Fruit fly (Drosophila melanogaster) whole organism, embryonic: Measurements from ENCODE around the gene CG11970.

ENCODE experiments used
- Atf6 ChIP-seq: fragments of 200-800 bp; sonication (Bioruptor generic); IDR thresholded peaks from 2 replicates; pipeline ENCODE4 v1.3.6; 2022; ENCODE audit warnings: missing biosample characterization, missing genetic modification characterization
- Bgb ChIP-seq: fragments of 200-800 bp; sonication (Bioruptor generic); IDR thresholded peaks from 2 replicates; pipeline ENCODE4 v1.3.6; 2022; ENCODE audit warnings: missing biosample characterization, missing genetic modification characterization; ENCODE audit not compliant: partially characterized antibody
- Blimp-1 ChIP-seq: fragments of 200-800 bp; sonication (Bioruptor generic); optimal IDR thresholded peaks from 3 replicates; lab custom pipeline; 2018; ENCODE audit warnings: missing biosample characterization, missing genetic modification characterization, mild to moderate bottlenecking, moderate library complexity, missing genetic modification reagents
- CG10321 ChIP-seq: fragments of 200-800 bp; sonication (Bioruptor generic); IDR thresholded peaks from 2 replicates; pipeline ENCODE4 v1.3.6; 2022; ENCODE audit warnings: missing biosample characterization, missing genetic modification characterization
- CG11093 ChIP-seq: fragments of 200-800 bp; sonication (Bioruptor generic); IDR thresholded peaks from 3 replicates; pipeline ENCODE4 v1.3.6; 2022; ENCODE audit warnings: missing biosample characterization, missing genetic modification characterization
- CG11398 ChIP-seq: fragments of 200-800 bp; sonication (Bioruptor generic); optimal IDR thresholded peaks from 2 replicates; lab custom pipeline; 2016; ENCODE audit warnings: missing biosample characterization, missing genetic modification characterization
- CG12942 ChIP-seq: fragments of 200-800 bp; sonication (Bioruptor generic); optimal IDR thresholded peaks from 3 replicates; lab custom pipeline; 2016; ENCODE audit warnings: missing biosample characterization, missing genetic modification characterization
- CG17361 ChIP-seq: fragments of 200-800 bp; sonication (Bioruptor generic); IDR thresholded peaks from 3 replicates; pipeline ENCODE4 v1.3.6; 2022; ENCODE audit warnings: missing biosample characterization, missing genetic modification characterization
- CG17385 ChIP-seq: fragments of 200-800 bp; sonication (Bioruptor generic); optimal IDR thresholded peaks from 3 replicates; lab custom pipeline; 2018; ENCODE audit warnings: missing biosample characterization, mild to moderate bottlenecking, missing genetic modification characterization
- CG17802 ChIP-seq: fragments of 200-800 bp; sonication (Bioruptor generic); optimal IDR thresholded peaks from 2 replicates; lab custom pipeline; 2018; ENCODE audit warnings: missing biosample characterization, mild to moderate bottlenecking, missing genetic modification characterization, moderate library complexity
- CG18011 ChIP-seq: fragments of 200-800 bp; sonication (Bioruptor generic); optimal IDR thresholded peaks from 2 replicates; lab custom pipeline; 2017; ENCODE audit warnings: missing biosample characterization, missing genetic modification characterization, mild to moderate bottlenecking, moderate library complexity, missing genotype
- CG2712 ChIP-seq: fragments of 200-800 bp; optimal IDR thresholded peaks from 3 replicates; lab custom pipeline; 2019; ENCODE audit warnings: missing biosample characterization, mild to moderate bottlenecking, missing genetic modification characterization, moderate library complexity
- CG32772 ChIP-seq: fragments of 200-800 bp; sonication (Bioruptor generic); IDR thresholded peaks from 2 replicates; pipeline ENCODE4 v1.3.6; 2022; ENCODE audit warnings: missing biosample characterization, missing genetic modification characterization
- CG4360 ChIP-seq: fragments of 200-800 bp; sonication (Bioruptor generic); IDR thresholded peaks from 2 replicates; pipeline ENCODE4 v1.3.6; 2022; ENCODE audit warnings: missing biosample characterization, missing genetic modification characterization
- CG43689 ChIP-seq: fragments of 200-800 bp; sonication (Bioruptor generic); IDR thresholded peaks from 2 replicates; pipeline ENCODE4 v1.3.6; 2022; ENCODE audit warnings: missing biosample characterization, missing genetic modification characterization
- CG4617 ChIP-seq: fragments of 200-800 bp; sonication (Bioruptor generic); optimal IDR thresholded peaks from 3 replicates; lab custom pipeline; 2016; ENCODE audit warnings: missing biosample characterization, missing genetic modification characterization, borderline replicate concordance
- CG6791 ChIP-seq: fragments of 200-800 bp; sonication (Bioruptor generic); IDR thresholded peaks from 3 replicates; pipeline ENCODE4 v1.3.6; 2022; ENCODE audit warnings: missing biosample characterization, missing genetic modification characterization; ENCODE audit not compliant: partially characterized antibody
- CG7745 ChIP-seq: fragments of 200-800 bp; sonication (Bioruptor generic); optimal IDR thresholded peaks from 2 replicates; lab custom pipeline; 2018; ENCODE audit warnings: missing biosample characterization, mild to moderate bottlenecking, missing genetic modification characterization, moderate library complexity
- CG8388 ChIP-seq: fragments of 200-800 bp; sonication (Bioruptor generic); optimal IDR thresholded peaks from 2 replicates; lab custom pipeline; 2019; ENCODE audit warnings: missing biosample characterization, mild to moderate bottlenecking, missing genetic modification characterization, moderate library complexity
- CG9215 ChIP-seq: fragments of 200-800 bp; sonication (Bioruptor generic); IDR thresholded peaks from 2 replicates; pipeline ENCODE4 v1.3.6; 2022; ENCODE audit warnings: missing biosample characterization, missing genetic modification characterization
- CG9797 ChIP-seq: fragments of 200-800 bp; sonication (Bioruptor generic); optimal IDR thresholded peaks from 3 replicates; lab custom pipeline; 2018; ENCODE audit warnings: missing biosample characterization, mild to moderate bottlenecking, missing genetic modification characterization
- CG9817 ChIP-seq: fragments of 200-800 bp; sonication (Bioruptor generic); optimal IDR thresholded peaks from 2 replicates; lab custom pipeline; 2018; ENCODE audit warnings: missing biosample characterization, mild to moderate bottlenecking, missing genetic modification characterization, moderate library complexity
- CG9876 ChIP-seq: fragments of 200-800 bp; sonication (Bioruptor generic); optimal IDR thresholded peaks from 2 replicates; lab custom pipeline; 2016; ENCODE audit warnings: missing biosample characterization, missing genetic modification characterization
- D19B ChIP-seq: fragments of 200-800 bp; sonication (Bioruptor generic); optimal IDR thresholded peaks from 2 replicates; lab custom pipeline; 2017; ENCODE audit warnings: missing biosample characterization, mild to moderate bottlenecking, missing genetic modification characterization
- Hmr ChIP-seq: fragments of 200-800 bp; sonication (Bioruptor generic); optimal IDR thresholded peaks from 3 replicates; lab custom pipeline; 2017; ENCODE audit warnings: mild to moderate bottlenecking, missing biosample characterization, missing genetic modification reagents, missing genetic modification characterization
- Hr3 ChIP-seq: fragments of 200-800 bp; sonication (Bioruptor generic); optimal IDR thresholded peaks from 3 replicates; lab custom pipeline; 2016; ENCODE audit warnings: missing biosample characterization, missing genetic modification characterization
- MBD-R2 ChIP-seq: fragments of 200-800 bp; sonication (Bioruptor generic); IDR thresholded peaks from 2 replicates; pipeline ENCODE4 v1.3.6; 2022; ENCODE audit warnings: missing biosample characterization, missing genetic modification characterization
- MESR4 ChIP-seq: fragments of 200-800 bp; sonication (Bioruptor generic); optimal IDR thresholded peaks from 2 replicates; lab custom pipeline; 2018; ENCODE audit warnings: missing biosample characterization, mild to moderate bottlenecking, missing genetic modification characterization, moderate library complexity
- Neu2 ChIP-seq: fragments of 200-800 bp; sonication (Bioruptor generic); optimal IDR thresholded peaks from 3 replicates; lab custom pipeline; 2016; ENCODE audit warnings: missing biosample characterization, missing genetic modification characterization, borderline replicate concordance
- Nf-YB ChIP-seq: fragments of 200-800 bp; sonication (Bioruptor generic); optimal IDR thresholded peaks from 3 replicates; lab custom pipeline; 2019; ENCODE audit warnings: missing biosample characterization, mild to moderate bottlenecking, missing genetic modification characterization, moderate library complexity
- NfI ChIP-seq: fragments of 200-800 bp; sonication (Bioruptor generic); optimal IDR thresholded peaks from 3 replicates; lab custom pipeline; 2018; ENCODE audit warnings: missing biosample characterization, mild to moderate bottlenecking, missing genetic modification characterization, moderate library complexity
- Ravus ChIP-seq: fragments of 200-800 bp; sonication (Bioruptor generic); IDR thresholded peaks from 2 replicates; pipeline ENCODE4 v1.3.6; 2022; ENCODE audit warnings: missing biosample characterization, missing genetic modification characterization
- aop ChIP-seq: fragments of 200-800 bp; sonication (Bioruptor generic); IDR thresholded peaks from 2 replicates; pipeline ENCODE4 v1.3.6; 2022; ENCODE audit warnings: missing biosample characterization, missing genetic modification characterization
- chif ChIP-seq, 2 experiments: fragments of 200-800 bp; sonication (Bioruptor generic); optimal IDR thresholded peaks; 3 replicates each; lab custom pipeline; 2016; ENCODE audit warnings: missing biosample characterization in 2 of 2, missing genetic modification characterization in 2 of 2
- chinmo ChIP-seq: fragments of 200-800 bp; sonication (Bioruptor generic); IDR thresholded peaks from 4 replicates; pipeline ENCODE4 v1.3.6; 2022; ENCODE audit warnings: missing biosample characterization, missing genetic modification characterization; ENCODE audit not compliant: partially characterized antibody
- ci ChIP-seq: fragments of 200-800 bp; sonication (Bioruptor generic); IDR thresholded peaks from 3 replicates; pipeline ENCODE4 v1.3.6; 2022; ENCODE audit warnings: missing biosample characterization, missing genetic modification characterization
- crc ChIP-seq: fragments of 200-800 bp; sonication (Bioruptor generic); optimal IDR thresholded peaks from 2 replicates; lab custom pipeline; 2016; ENCODE audit warnings: missing biosample characterization, missing genetic modification characterization
- dati ChIP-seq: fragments of 200-800 bp; sonication (Bioruptor generic); IDR thresholded peaks from 2 replicates; pipeline ENCODE4 v1.3.6; 2022; ENCODE audit warnings: missing biosample characterization, missing genetic modification characterization
- disco-r ChIP-seq: fragments of 200-800 bp; sonication (Bioruptor generic); optimal IDR thresholded peaks from 2 replicates; lab custom pipeline; 2016; ENCODE audit warnings: missing biosample characterization, missing genetic modification characterization
- dmrt99B ChIP-seq: fragments of 200-800 bp; sonication (Bioruptor generic); optimal IDR thresholded peaks from 2 replicates; lab custom pipeline; 2018; ENCODE audit warnings: missing biosample characterization, mild to moderate bottlenecking, missing genetic modification characterization, moderate library complexity
- gce ChIP-seq: fragments of 200-800 bp; sonication (Bioruptor generic); IDR thresholded peaks from 3 replicates; pipeline ENCODE4 v1.3.6; 2022; ENCODE audit warnings: missing biosample characterization, missing genetic modification characterization
- h ChIP-seq: fragments of >200 bp; optimal IDR thresholded peaks from 2 replicates; lab custom pipeline; 2017
- hth ChIP-seq: fragments of >200 bp; optimal IDR thresholded peaks from 2 replicates; lab custom pipeline; 2017; ENCODE audit warnings: inconsistent platforms
- insv ChIP-seq, 2 experiments: fragments of 200-800 bp; sonication (Bioruptor generic); optimal IDR thresholded peaks; 3 replicates each; lab custom pipeline; 2016 to 2018; ENCODE audit warnings: missing biosample characterization in 2 of 2, missing genetic modification characterization in 2 of 2
- lbe ChIP-seq: fragments of 200-800 bp; sonication (Bioruptor generic); optimal IDR thresholded peaks from 2 replicates; lab custom pipeline; 2016; ENCODE audit warnings: missing biosample characterization, mild to moderate bottlenecking, missing genetic modification characterization
- nmo ChIP-seq: fragments of 200-800 bp; sonication (Bioruptor generic); optimal IDR thresholded peaks from 2 replicates; lab custom pipeline; 2018; ENCODE audit warnings: missing biosample characterization, mild to moderate bottlenecking, missing genetic modification characterization, moderate library complexity
- so ChIP-seq: fragments of 200-800 bp; sonication (Bioruptor generic); IDR thresholded peaks from 3 replicates; pipeline ENCODE4 v1.3.6; 2022; ENCODE audit warnings: missing biosample characterization, missing genetic modification characterization
- stc ChIP-seq: fragments of 200-800 bp; sonication (Bioruptor generic); IDR thresholded peaks from 2 replicates; pipeline ENCODE4 v1.3.6; 2022; ENCODE audit warnings: missing biosample characterization, missing genetic modification characterization
- tna ChIP-seq: fragments of 200-800 bp; sonication (Bioruptor generic); IDR thresholded peaks from 2 replicates; pipeline ENCODE4 v1.3.6; 2022; ENCODE audit warnings: missing biosample characterization, missing genetic modification characterization; ENCODE audit not compliant: partially characterized antibody
- unc-4 ChIP-seq: fragments of 200-800 bp; sonication (Bioruptor generic); IDR thresholded peaks from 2 replicates; pipeline ENCODE4 v1.3.6; 2022; ENCODE audit warnings: missing biosample characterization, missing genetic modification characterization; ENCODE audit not compliant: partially characterized antibody
- z ChIP-seq: fragments of 200-800 bp; sonication (Bioruptor generic); IDR thresholded peaks from 3 replicates; pipeline ENCODE4 v1.3.6; 2022; ENCODE audit warnings: missing biosample characterization, missing genetic modification characterization

Gene CG11970

dm6 chr3R:9039448-9039847 lies 54.9 kb downstream of the CG11970 start, which contains the start of gene neur (continued):
- peak; percentile 40 for TF ChIP-seq NfI (GFP tag; lab: Kevin White, UChicago)
- TF ChIP-seq chif (GFP tag; optimal IDR thresholded peaks at IDR 0.05; lab: Kevin White, UChicago) = peak in 1 of 2 experiments; percentile 3
- no peak for TF ChIP-seq Atf6 (GFP tag; lab: Robert Waterston, UW)
- peak; percentile 57 for TF ChIP-seq MBD-R2 (GFP tag; lab: Robert Waterston, UW)
- no peak for TF ChIP-seq crc (GFP tag; lab: Kevin White, UChicago)
- TF ChIP-seq lbe (GFP tag; lab: Kevin White, UChicago) = no peak
- no peak for TF ChIP-seq Blimp-1 (GFP tag; lab: Kevin White, UChicago)
- TF ChIP-seq CG32772 = no peak
- TF ChIP-seq Hr3 = no peak
- no peak for TF ChIP-seq hth (lab: Kevin White, UChicago)
- 0 out of 2 replicates have a peak, but pooled peaks have one; percentile 8 for TF ChIP-seq CG9215
- no peak for TF ChIP-seq CG11093
- peak; percentile 73 for TF ChIP-seq Hmr
- no peak for TF ChIP-seq CG4360
- TF ChIP-seq CG17361 = peak; percentile 60; the same call in 2 of the 3 replicates
- TF ChIP-seq CG7745 = no peak
- peak; percentile 23 for TF ChIP-seq Nf-YB
- 0 out of 4 replicates have a peak, but pooled peaks have one; percentile 66 for TF ChIP-seq chinmo (GFP tag; lab: Robert Waterston, UW)
- TF ChIP-seq so (GFP tag; lab: Robert Waterston, UW) = no peak
- peak in 1 of 2 experiments; percentile 22 for TF ChIP-seq insv (GFP tag; optimal IDR thresholded peaks at IDR 0.05; lab: Kevin White, UChicago)
- no peak for TF ChIP-seq aop (GFP tag; lab: Robert Waterston, UW)
- TF ChIP-seq CG6791 (GFP tag; lab: Robert Waterston, UW) = peak; percentile 59; the same call in 2 of the 3 replicates
- peak; percentile 72 for TF ChIP-seq nmo (GFP tag; lab: Kevin White, UChicago)
- no peak for TF ChIP-seq CG8388 (GFP tag; lab: Kevin White, UChicago)
- no peak for TF ChIP-seq CG11398 (GFP tag; lab: Kevin White, UChicago)
- no peak for TF ChIP-seq CG9876
- TF ChIP-seq dati = no peak
- TF ChIP-seq CG9817 (tag; lab: Kevin White, UChicago) = peak; percentile 38
- TF ChIP-seq CG4617 (GFP tag; lab: Kevin White, UChicago) = peak; percentile 58
- no peak for TF ChIP-seq CG18011 (GFP tag; lab: Kevin White, UChicago)
- TF ChIP-seq disco-r (GFP tag; lab: Kevin White, UChicago) = no peak
- TF ChIP-seq CG9797 (GFP tag; lab: Kevin White, UChicago) = peak; percentile 88
- no peak for TF ChIP-seq dmrt99B
- no peak for TF ChIP-seq CG17802
- peak; percentile 46; the same call in 1 of the 3 replicates for TF ChIP-seq ci (GFP tag; lab: Robert Waterston, UW)
- TF ChIP-seq z (GFP tag; lab: Robert Waterston, UW) = no peak
- no peak for TF ChIP-seq CG43689 (GFP tag; lab: Robert Waterston, UW)
- peak; percentile 67 for TF ChIP-seq Bgb (GFP tag; lab: Robert Waterston, UW)
- TF ChIP-seq stc (GFP tag; lab: Robert Waterston, UW) = no peak
- no peak for TF ChIP-seq MESR4 (GFP tag; lab: Kevin White, UChicago)
- peak; percentile 42 for TF ChIP-seq CG2712
- TF ChIP-seq unc-4 (GFP tag; lab: Robert Waterston, UW) = peak; percentile 72
- no peak for TF ChIP-seq D19B (GFP tag; lab: Kevin White, UChicago)
- TF ChIP-seq CG10321 (GFP tag; lab: Robert Waterston, UW) = no peak
- no peak for TF ChIP-seq Neu2 (GFP tag; lab: Kevin White, UChicago)
- TF ChIP-seq h (lab: Kevin White, UChicago) = no peak
- TF ChIP-seq tna (GFP tag; lab: Robert Waterston, UW) = no peak
- TF ChIP-seq CG12942 = no peak
- TF ChIP-seq Ravus = no peak
- no peak for TF ChIP-seq gce (GFP tag; lab: Robert Waterston, UW)
- TF ChIP-seq CG17385 (GFP tag; lab: Kevin White, UChicago) = no peak
